Fruit fly (Drosophila melanogaster): ENCODE measurements around the gene CG9338.

CG9338 gene

dm6 chr2L:20864764-20865265, at the start of gene CG9338:
Gene CG9338 (plus strand): TSS chr2L:20865215.
- TF ChIP-seq pan (optimal IDR thresholded peaks at IDR 0.05) (peak; percentile 98), CG8478 (optimal IDR thresholded peaks at IDR 0.05) (no peak)

- TF ChIP-seq psq (optimal IDR thresholded peaks at IDR 0.05) = no peak
- no peak for TF ChIP-seq usp (GFP tag; optimal IDR thresholded peaks at IDR 0.05)
- TF ChIP-seq EcR (GFP tag; optimal IDR thresholded peaks at IDR 0.05) = no peak
- no peak for TF ChIP-seq CG8478 (optimal IDR thresholded peaks at IDR 0.05)
- TF ChIP-seq Dll (optimal IDR thresholded peaks at IDR 0.05) = no peak
- TF ChIP-seq pan (optimal IDR thresholded peaks at IDR 0.05) = no peak
Measured at dm6 chr2L:20816140-20816539, 48.9 kb upstream of the CG9338 start, which contains the start of gene CG33322. Gene CG33322 (minus strand): TSS chr2L:20816240.

dm6 chr2L:20817170-20817569, 47.8 kb upstream of the CG9338 start, which contains the start of gene CheB38b:
Gene CheB38b (minus strand): TSS chr2L:20817270.
- no peak for TF ChIP-seq usp (GFP tag; optimal IDR thresholded peaks at IDR 0.05)
- TF ChIP-seq psq (optimal IDR thresholded peaks at IDR 0.05) = no peak
- no peak for TF ChIP-seq CG8478 (optimal IDR thresholded peaks at IDR 0.05)
- no peak for TF ChIP-seq EcR (GFP tag; optimal IDR thresholded peaks at IDR 0.05)

dm6 chr2L:20818432-20818831, 46.6 kb upstream of the CG9338 start, which contains the start of gene CheB38a:
Gene CheB38a (minus strand): TSS chr2L:20818532.
- no peak for TF ChIP-seq Dll (optimal IDR thresholded peaks at IDR 0.05)
- no peak for TF ChIP-seq psq (optimal IDR thresholded peaks at IDR 0.05)
- TF ChIP-seq CG8478 (optimal IDR thresholded peaks at IDR 0.05) = no peak
- no peak for TF ChIP-seq pan (optimal IDR thresholded peaks at IDR 0.05)
- no peak for TF ChIP-seq EcR (GFP tag; optimal IDR thresholded peaks at IDR 0.05)
- TF ChIP-seq usp (GFP tag; optimal IDR thresholded peaks at IDR 0.05) = no peak

- TF ChIP-seq usp (GFP tag; optimal IDR thresholded peaks at IDR 0.05) (no peak), EcR (GFP tag; optimal IDR thresholded peaks at IDR 0.05) (no peak), CG8478 (optimal IDR thresholded peaks at IDR 0.05) (no peak), psq (optimal IDR thresholded peaks at IDR 0.05) (no peak), pan (optimal IDR thresholded peaks at IDR 0.05) (no peak), Dll (optimal IDR thresholded peaks at IDR 0.05) (no peak)
Measured at dm6 chr2L:20820767-20821166, 44.2 kb upstream of the CG9338 start, which contains the start of gene CheB38c. Gene CheB38c (minus strand): TSS chr2L:20820867.

- TF ChIP-seq pan (optimal IDR thresholded peaks at IDR 0.05) (no peak), EcR (GFP tag; optimal IDR thresholded peaks at IDR 0.05) (no peak), psq (optimal IDR thresholded peaks at IDR 0.05) (no peak), CG8478 (optimal IDR thresholded peaks at IDR 0.05) (no peak), Dll (optimal IDR thresholded peaks at IDR 0.05) (no peak), usp (GFP tag; optimal IDR thresholded peaks at IDR 0.05) (no peak)
Measured at dm6 chr2L:20821249-20822024, 43.6 kb upstream of the CG9338 start.

- TF ChIP-seq Dll (optimal IDR thresholded peaks at IDR 0.05) (no peak), CG8478 (optimal IDR thresholded peaks at IDR 0.05) (no peak), pan (optimal IDR thresholded peaks at IDR 0.05) (no peak)
Measured at dm6 chr2L:20822025-20822371, 43.0 kb upstream of the CG9338 start.

dm6 chr2L:20822489-20823195, 42.4 kb upstream of the CG9338 start, which contains the start of gene CG9331:
Gene CG9331 (plus strand): TSS chr2L:20822828.
- TF ChIP-seq usp (GFP tag; optimal IDR thresholded peaks at IDR 0.05) (no peak), CG8478 (optimal IDR thresholded peaks at IDR 0.05) (no peak), Dll (optimal IDR thresholded peaks at IDR 0.05) (no peak), pan (optimal IDR thresholded peaks at IDR 0.05) (no peak), EcR (GFP tag; optimal IDR thresholded peaks at IDR 0.05) (no peak), psq (optimal IDR thresholded peaks at IDR 0.05) (no peak)

- TF ChIP-seq pan (optimal IDR thresholded peaks at IDR 0.05) (no peak), psq (optimal IDR thresholded peaks at IDR 0.05) (no peak), Dll (optimal IDR thresholded peaks at IDR 0.05) (no peak), EcR (GFP tag; optimal IDR thresholded peaks at IDR 0.05) (no peak), usp (GFP tag; optimal IDR thresholded peaks at IDR 0.05) (no peak), CG8478 (optimal IDR thresholded peaks at IDR 0.05) (peak; percentile 73)
Measured at dm6 chr2L:20823196-20824105, 41.6 kb upstream of the CG9338 start.

dm6 chr2L:20824136-20824789, 40.8 kb upstream of the CG9338 start:
- TF ChIP-seq Dll (optimal IDR thresholded peaks at IDR 0.05) (no peak), psq (optimal IDR thresholded peaks at IDR 0.05) (no peak), usp (GFP tag; optimal IDR thresholded peaks at IDR 0.05) (no peak)

dm6 chr2L:20825265-20825664, 39.8 kb upstream of the CG9338 start:
- TF ChIP-seq usp (GFP tag; optimal IDR thresholded peaks at IDR 0.05) = no peak
